Worm (Caenorhabditis elegans): ENCODE measurements around the gene tbx-7.

tbx-7 gene

ce11 chrIII:5991142-5991930, 37.0 kb downstream of the tbx-7 start, which contains the start of gene T04C9.2:
TSS of gene T04C9.2 (plus strand) at chrIII:5991880.
- TF ChIP-seq cog-1 (tag; optimal IDR thresholded peaks at IDR 0.05) (no peak), med-1 (GFP tag; optimal IDR thresholded peaks at IDR 0.05; ENCODE audit: insufficient read depth) (no peak), ztf-23 (GFP tag; IDR thresholded peaks at IDR 0.05) (no peak), tab-1 (GFP tag; IDR thresholded peaks at IDR 0.05) (no peak), flt-1 (GFP tag; IDR thresholded peaks at IDR 0.05) (no peak), ztf-29 (GFP tag; IDR thresholded peaks at IDR 0.05) (no peak), ref-1 (GFP tag; conservative IDR thresholded peaks at IDR 0.05) (no peak), T22C8.4 (GFP tag; IDR thresholded peaks at IDR 0.05) (no peak), klf-2 (GFP tag; conservative IDR thresholded peaks at IDR 0.05) (no peak)

ce11 chrIII:5990090-5990489, 38.2 kb downstream of the tbx-7 start:
- TF ChIP-seq T22C8.4 (GFP tag; IDR thresholded peaks at IDR 0.05) (no peak), ztf-29 (GFP tag; IDR thresholded peaks at IDR 0.05) (no peak), ref-1 (GFP tag; conservative IDR thresholded peaks at IDR 0.05) (no peak), cog-1 (tag; optimal IDR thresholded peaks at IDR 0.05) (no peak), klf-2 (GFP tag; conservative IDR thresholded peaks at IDR 0.05) (no peak), ztf-23 (GFP tag; IDR thresholded peaks at IDR 0.05) (no peak), flt-1 (GFP tag; IDR thresholded peaks at IDR 0.05) (no peak), med-1 (GFP tag; optimal IDR thresholded peaks at IDR 0.05; ENCODE audit: insufficient read depth) (no peak), tab-1 (GFP tag; IDR thresholded peaks at IDR 0.05) (no peak)

ce11 chrIII:5988991-5989726, 39.2 kb downstream of the tbx-7 start:
- TF ChIP-seq klf-2 (GFP tag; conservative IDR thresholded peaks at IDR 0.05) (no peak), cog-1 (tag; optimal IDR thresholded peaks at IDR 0.05) (no peak), ref-1 (GFP tag; conservative IDR thresholded peaks at IDR 0.05) (no peak), flt-1 (GFP tag; IDR thresholded peaks at IDR 0.05) (no peak), ztf-29 (GFP tag; IDR thresholded peaks at IDR 0.05) (no peak), tab-1 (GFP tag; IDR thresholded peaks at IDR 0.05) (no peak), T22C8.4 (GFP tag; IDR thresholded peaks at IDR 0.05) (no peak), ztf-23 (GFP tag; IDR thresholded peaks at IDR 0.05) (no peak), med-1 (GFP tag; optimal IDR thresholded peaks at IDR 0.05; ENCODE audit: insufficient read depth) (no peak)

- no peak for TF ChIP-seq ztf-23 (GFP tag; IDR thresholded peaks at IDR 0.05)
- no peak for TF ChIP-seq klf-2 (GFP tag; conservative IDR thresholded peaks at IDR 0.05)
- TF ChIP-seq cog-1 (tag; optimal IDR thresholded peaks at IDR 0.05), result no peak
- no peak for TF ChIP-seq ref-1 (GFP tag; conservative IDR thresholded peaks at IDR 0.05)
- TF ChIP-seq flt-1 (GFP tag; IDR thresholded peaks at IDR 0.05), result no peak
- TF ChIP-seq ztf-29 (GFP tag; IDR thresholded peaks at IDR 0.05), result no peak
- TF ChIP-seq tab-1 (GFP tag; IDR thresholded peaks at IDR 0.05), result no peak
- TF ChIP-seq T22C8.4 (GFP tag; IDR thresholded peaks at IDR 0.05), result no peak
- TF ChIP-seq med-1 (GFP tag; optimal IDR thresholded peaks at IDR 0.05; ENCODE audit: insufficient read depth), result no peak
Observed at ce11 chrIII:5988461-5988860, 39.9 kb downstream of the tbx-7 start.

ce11 chrIII:5988010-5988409, 40.3 kb downstream of the tbx-7 start:
- no peak for TF ChIP-seq cog-1 (tag; optimal IDR thresholded peaks at IDR 0.05)
- TF ChIP-seq T22C8.4 (GFP tag; IDR thresholded peaks at IDR 0.05), result no peak
- TF ChIP-seq tab-1 (GFP tag; IDR thresholded peaks at IDR 0.05), result no peak
- no peak for TF ChIP-seq ztf-29 (GFP tag; IDR thresholded peaks at IDR 0.05)
- no peak for TF ChIP-seq klf-2 (GFP tag; conservative IDR thresholded peaks at IDR 0.05)
- no peak for TF ChIP-seq ztf-23 (GFP tag; IDR thresholded peaks at IDR 0.05)
- TF ChIP-seq ref-1 (GFP tag; conservative IDR thresholded peaks at IDR 0.05), result no peak
- no peak for TF ChIP-seq med-1 (GFP tag; optimal IDR thresholded peaks at IDR 0.05; ENCODE audit: insufficient read depth)
- no peak for TF ChIP-seq flt-1 (GFP tag; IDR thresholded peaks at IDR 0.05)

ce11 chrIII:5985340-5985739, 43.0 kb downstream of the tbx-7 start, which contains the start of gene T04C9.3:
TSS of gene T04C9.3 (plus strand) at chrIII:5985640.
- no peak for TF ChIP-seq med-1 (GFP tag; optimal IDR thresholded peaks at IDR 0.05; ENCODE audit: insufficient read depth)
- TF ChIP-seq T22C8.4 (GFP tag; IDR thresholded peaks at IDR 0.05), result no peak
- no peak for TF ChIP-seq flt-1 (GFP tag; IDR thresholded peaks at IDR 0.05)
- TF ChIP-seq cog-1 (tag; optimal IDR thresholded peaks at IDR 0.05), result no peak
- no peak for TF ChIP-seq klf-2 (GFP tag; conservative IDR thresholded peaks at IDR 0.05)
- TF ChIP-seq ztf-23 (GFP tag; IDR thresholded peaks at IDR 0.05), result no peak
- TF ChIP-seq ref-1 (GFP tag; conservative IDR thresholded peaks at IDR 0.05), result no peak
- no peak for TF ChIP-seq ztf-29 (GFP tag; IDR thresholded peaks at IDR 0.05)
- no peak for TF ChIP-seq tab-1 (GFP tag; IDR thresholded peaks at IDR 0.05)

ce11 chrIII:5982753-5983390, 45.5 kb downstream of the tbx-7 start:
- TF ChIP-seq klf-2 (GFP tag; conservative IDR thresholded peaks at IDR 0.05) (no peak), ref-1 (GFP tag; conservative IDR thresholded peaks at IDR 0.05) (no peak), ztf-29 (GFP tag; IDR thresholded peaks at IDR 0.05) (no peak), ztf-23 (GFP tag; IDR thresholded peaks at IDR 0.05) (no peak), cog-1 (tag; optimal IDR thresholded peaks at IDR 0.05) (no peak), tab-1 (GFP tag; IDR thresholded peaks at IDR 0.05) (no peak), med-1 (GFP tag; optimal IDR thresholded peaks at IDR 0.05; ENCODE audit: insufficient read depth) (no peak), flt-1 (GFP tag; IDR thresholded peaks at IDR 0.05) (no peak), T22C8.4 (GFP tag; IDR thresholded peaks at IDR 0.05) (no peak)

- TF ChIP-seq tab-1 (GFP tag; IDR thresholded peaks at IDR 0.05), result no peak
- TF ChIP-seq ztf-23 (GFP tag; IDR thresholded peaks at IDR 0.05), result no peak
- no peak for TF ChIP-seq med-1 (GFP tag; optimal IDR thresholded peaks at IDR 0.05; ENCODE audit: insufficient read depth)
- no peak for TF ChIP-seq cog-1 (tag; optimal IDR thresholded peaks at IDR 0.05)
- no peak for TF ChIP-seq klf-2 (GFP tag; conservative IDR thresholded peaks at IDR 0.05)
- no peak for TF ChIP-seq T22C8.4 (GFP tag; IDR thresholded peaks at IDR 0.05)
Observed at ce11 chrIII:5982026-5982425, 46.3 kb downstream of the tbx-7 start, which contains the start of gene frm-2. TSS of gene frm-2 (minus strand) at chrIII:5982126.
